Worm (Caenorhabditis elegans): ENCODE results near the gene C18D11.9.

C18D11.9 gene

DNA sequence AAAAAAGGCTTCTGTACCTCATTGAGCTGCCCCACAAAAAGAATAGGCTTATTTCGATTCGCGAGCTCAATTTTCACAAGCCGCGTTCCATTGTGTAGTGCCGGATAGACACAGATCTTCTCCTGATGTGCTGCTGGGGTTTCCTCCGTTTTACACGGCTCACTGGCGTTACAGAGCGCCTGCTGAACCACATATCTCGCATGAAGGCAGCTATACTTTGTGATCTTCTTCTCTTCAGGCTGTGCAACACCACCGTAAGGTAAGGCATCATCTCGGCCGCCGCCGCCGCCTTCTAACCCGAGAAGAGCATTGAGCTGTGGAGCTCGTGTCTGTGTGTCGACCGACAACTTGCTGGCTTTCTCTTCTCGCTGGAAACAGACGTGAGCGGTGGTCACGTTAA is 44.6 kb downstream of the C18D11.9 start:
- TF ChIP-seq dao-5 (tag; optimal IDR thresholded peaks at IDR 0.05) (no peak), W03F9.2 (tag; optimal IDR thresholded peaks at IDR 0.05) (no peak), him-1 (tag; optimal IDR thresholded peaks at IDR 0.05) (no peak)

DNA sequence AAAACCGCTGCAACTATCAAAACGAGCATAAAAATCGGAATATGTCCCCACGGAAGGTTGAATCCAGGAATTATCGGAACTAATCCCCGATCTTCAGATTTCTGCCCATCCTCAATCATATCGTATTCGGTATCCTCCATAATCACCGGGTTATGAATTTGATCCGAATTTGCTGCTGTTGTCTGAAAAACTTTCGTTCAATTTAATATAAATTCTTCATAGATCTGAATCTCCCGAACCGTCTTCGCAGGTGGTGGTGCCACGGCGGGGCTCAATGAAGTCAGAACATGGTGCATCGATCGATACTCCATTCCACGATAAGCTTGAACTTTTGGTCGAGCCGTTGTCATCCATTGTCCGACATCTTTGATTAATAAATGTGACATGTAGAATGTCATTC is 47.9 kb downstream of the C18D11.9 start:
- TF ChIP-seq W03F9.2 (tag; optimal IDR thresholded peaks at IDR 0.05) (no peak), him-1 (tag; optimal IDR thresholded peaks at IDR 0.05) (no peak), dao-5 (tag; optimal IDR thresholded peaks at IDR 0.05) (no peak)

Measured in whole organism, L4/young adult.